Fruit fly (Drosophila melanogaster) whole organism, embryonic: ENCODE data around the gene Efhc1.1.

Experiments
- Blimp-1 ChIP-seq: fragments of 200-800 bp; sonication (Bioruptor generic); optimal IDR thresholded peaks from 3 replicates; lab custom pipeline; 2018; ENCODE audit warnings: missing biosample characterization, missing genetic modification characterization, mild to moderate bottlenecking, moderate library complexity, missing genetic modification reagents
- CG10543 ChIP-seq: fragments of 200-800 bp; sonication (Bioruptor generic); optimal IDR thresholded peaks from 3 replicates; lab custom pipeline; 2017; ENCODE audit warnings: missing biosample characterization, mild to moderate bottlenecking, missing genetic modification characterization, moderate library complexity
- CG10959 ChIP-seq: fragments of 200-800 bp; sonication (Bioruptor generic); IDR thresholded peaks from 2 replicates; pipeline ENCODE4 v1.3.6; 2022; ENCODE audit warnings: missing biosample characterization, missing genetic modification characterization
- CG16779 ChIP-seq: fragments of 200-800 bp; sonication (Bioruptor generic); IDR thresholded peaks from 2 replicates; pipeline ENCODE4 v1.3.6; 2022; ENCODE audit warnings: missing biosample characterization, missing genetic modification characterization
- CG16813 ChIP-seq: fragments of 200-800 bp; sonication (Bioruptor generic); IDR thresholded peaks from 3 replicates; pipeline ENCODE4 v1.3.6; 2022; ENCODE audit warnings: missing biosample characterization, missing genetic modification characterization; ENCODE audit not compliant: partially characterized antibody
- CG16815 ChIP-seq: fragments of 200-800 bp; sonication (Bioruptor generic); optimal IDR thresholded peaks from 3 replicates; lab custom pipeline; 2017; ENCODE audit warnings: missing biosample characterization, mild to moderate bottlenecking, missing genetic modification characterization
- CG18262 ChIP-seq: fragments of 200-800 bp; optimal IDR thresholded peaks from 3 replicates; lab custom pipeline; 2019; ENCODE audit warnings: missing biosample characterization, mild to moderate bottlenecking, missing genetic modification characterization, moderate library complexity
- CG2199 ChIP-seq: fragments of 200-800 bp; sonication (Bioruptor generic); IDR thresholded peaks from 3 replicates; pipeline ENCODE4 v1.3.6; 2022; ENCODE audit warnings: missing biosample characterization, missing genetic modification characterization
- CG5180 ChIP-seq: fragments of 200-800 bp; sonication (Bioruptor generic); optimal IDR thresholded peaks from 3 replicates; lab custom pipeline; 2017; ENCODE audit warnings: missing biosample characterization, missing genetic modification characterization, mild to moderate bottlenecking, moderate library complexity, missing genetic modification reagents
- CG6272 ChIP-seq: fragments of 200-800 bp; sonication (Bioruptor generic); IDR thresholded peaks from 2 replicates; pipeline ENCODE4 v1.3.6; 2022; ENCODE audit warnings: missing biosample characterization, missing genetic modification characterization
- CTCF ChIP-seq: fragments of 200-800 bp; sonication (Bioruptor generic); optimal IDR thresholded peaks from 2 replicates; lab custom pipeline; 2017; ENCODE audit warnings: missing biosample characterization, mild to moderate bottlenecking, missing genetic modification characterization, moderate library complexity
- D19A ChIP-seq: fragments of 200-800 bp; optimal IDR thresholded peaks from 3 replicates; lab custom pipeline; 2019; ENCODE audit warnings: missing biosample characterization, mild to moderate bottlenecking, missing genetic modification characterization, moderate library complexity
- Deaf1 ChIP-seq: fragments of 200-800 bp; optimal IDR thresholded peaks from 3 replicates; lab custom pipeline; 2019; ENCODE audit warnings: missing biosample characterization, mild to moderate bottlenecking, missing genetic modification characterization, moderate library complexity
- Dip3 ChIP-seq: fragments of 200-800 bp; sonication (Bioruptor generic); optimal IDR thresholded peaks from 3 replicates; lab custom pipeline; 2016; ENCODE audit warnings: missing biosample characterization, missing genetic modification characterization
- ERR ChIP-seq: fragments of 200-800 bp; sonication (Bioruptor generic); optimal IDR thresholded peaks from 2 replicates; lab custom pipeline; 2016; ENCODE audit warnings: missing biosample characterization, missing genetic modification characterization
- Elba2 ChIP-seq: fragments of 200-800 bp; sonication (Bioruptor generic); optimal IDR thresholded peaks from 3 replicates; lab custom pipeline; 2016; ENCODE audit warnings: missing biosample characterization, missing genetic modification characterization
- Ets65A ChIP-seq: fragments of 200-800 bp; sonication (Bioruptor generic); peaks from one replicate; lab custom pipeline; 2016; ENCODE audit warnings: missing biosample characterization, missing genetic modification characterization
- Hey ChIP-seq: fragments of 200-800 bp; sonication (Bioruptor generic); optimal IDR thresholded peaks from 3 replicates; lab custom pipeline; 2018; ENCODE audit warnings: missing biosample characterization, mild to moderate bottlenecking, missing genetic modification characterization
- Max ChIP-seq: fragments of 200-800 bp; sonication (Bioruptor generic); optimal IDR thresholded peaks from 2 replicates; lab custom pipeline; 2016; ENCODE audit warnings: missing biosample characterization, mild to moderate bottlenecking, missing genetic modification characterization
- Med ChIP-seq: fragments of 200-800 bp; sonication (Bioruptor generic); peaks from one replicate; lab custom pipeline; 2016; ENCODE audit warnings: missing biosample characterization, missing genetic modification characterization, mild to moderate bottlenecking, inconsistent platforms, moderate library complexity
- Mes4 ChIP-seq: fragments of 200-800 bp; sonication (Bioruptor generic); optimal IDR thresholded peaks from 2 replicates; lab custom pipeline; 2016; ENCODE audit warnings: missing biosample characterization, missing genetic modification characterization
- Oaz ChIP-seq: fragments of 200-800 bp; sonication (Bioruptor generic); IDR thresholded peaks from 2 replicates; pipeline ENCODE4 v1.3.6; 2022; ENCODE audit warnings: missing biosample characterization, missing genetic modification characterization
- Opbp ChIP-seq: fragments of 200-800 bp; sonication (Bioruptor generic); IDR thresholded peaks from 3 replicates; pipeline ENCODE4 v1.3.6; 2022; ENCODE audit warnings: missing biosample characterization, missing genetic modification characterization; ENCODE audit not compliant: partially characterized antibody
- Poxn ChIP-seq: fragments of 200-800 bp; sonication (Bioruptor generic); IDR thresholded peaks from 2 replicates; pipeline ENCODE4 v1.3.6; 2022; ENCODE audit warnings: missing biosample characterization, missing genetic modification characterization
- Ravus ChIP-seq: fragments of 200-800 bp; sonication (Bioruptor generic); IDR thresholded peaks from 2 replicates; pipeline ENCODE4 v1.3.6; 2022; ENCODE audit warnings: missing biosample characterization, missing genetic modification characterization
- Sry-β ChIP-seq: fragments of 200-800 bp; sonication (Bioruptor generic); optimal IDR thresholded peaks from 2 replicates; lab custom pipeline; 2018; ENCODE audit warnings: missing biosample characterization, mild to moderate bottlenecking, missing genetic modification characterization, moderate library complexity
- Stat92E ChIP-seq, 3 experiments: fragments of >200 bp in 2 of 3; fragments of 200-800 bp in 1 of 3; sonication (Bioruptor generic) in 1 of 3; optimal IDR thresholded peaks; 2 replicates each; lab custom pipeline; 2017 to 2019; ENCODE audit warnings: missing biosample characterization in 3 of 3, missing genetic modification characterization in 3 of 3, mild to moderate bottlenecking in 1 of 3, moderate library complexity in 1 of 3
- YL-1 ChIP-seq: fragments of 200-800 bp; sonication (Bioruptor generic); optimal IDR thresholded peaks from 3 replicates; lab custom pipeline; 2017; ENCODE audit warnings: missing biosample characterization, mild to moderate bottlenecking, missing genetic modification characterization
- ac ChIP-seq: fragments of 200-800 bp; sonication (Bioruptor generic); optimal IDR thresholded peaks from 3 replicates; lab custom pipeline; 2017; ENCODE audit warnings: missing biosample characterization, mild to moderate bottlenecking, missing genetic modification characterization
- cg ChIP-seq: fragments of 200-800 bp; sonication (Bioruptor generic); optimal IDR thresholded peaks from 3 replicates; lab custom pipeline; 2019; ENCODE audit warnings: missing biosample characterization, mild to moderate bottlenecking, missing genetic modification characterization, moderate library complexity
- chinmo ChIP-seq: fragments of 200-800 bp; sonication (Bioruptor generic); IDR thresholded peaks from 4 replicates; pipeline ENCODE4 v1.3.6; 2022; ENCODE audit warnings: missing biosample characterization, missing genetic modification characterization; ENCODE audit not compliant: partially characterized antibody
- ci ChIP-seq: fragments of 200-800 bp; sonication (Bioruptor generic); IDR thresholded peaks from 3 replicates; pipeline ENCODE4 v1.3.6; 2022; ENCODE audit warnings: missing biosample characterization, missing genetic modification characterization
- crp ChIP-seq, 2 experiments: fragments of 200-800 bp; sonication (Bioruptor generic); optimal IDR thresholded peaks; 2 replicates in 1 of 2; 3 replicates in 1 of 2; lab custom pipeline; 2017; ENCODE audit warnings: missing biosample characterization in 2 of 2, missing genetic modification characterization in 2 of 2, mild to moderate bottlenecking in 1 of 2, moderate library complexity in 1 of 2
- en ChIP-seq: fragments of 200-800 bp; sonication (Bioruptor generic); optimal IDR thresholded peaks from 2 replicates; lab custom pipeline; 2016; ENCODE audit warnings: missing biosample characterization, missing genetic modification characterization
- insv ChIP-seq, 2 experiments: fragments of 200-800 bp; sonication (Bioruptor generic); optimal IDR thresholded peaks; 3 replicates each; lab custom pipeline; 2016 to 2018; ENCODE audit warnings: missing biosample characterization in 2 of 2, missing genetic modification characterization in 2 of 2
- kah ChIP-seq: fragments of 200-800 bp; sonication (Bioruptor generic); optimal IDR thresholded peaks from 2 replicates; lab custom pipeline; 2018; ENCODE audit warnings: missing biosample characterization, mild to moderate bottlenecking, missing genetic modification characterization
- nerfin-1 ChIP-seq: fragments of 200-800 bp; sonication (Bioruptor generic); optimal IDR thresholded peaks from 3 replicates; lab custom pipeline; 2019; ENCODE audit warnings: missing biosample characterization, mild to moderate bottlenecking, missing genetic modification characterization, moderate library complexity
- otp ChIP-seq: fragments of 200-800 bp; sonication (Bioruptor generic); IDR thresholded peaks from 3 replicates; pipeline ENCODE4, ENCODE4 v1.3.6; 2022; ENCODE audit warnings: missing biosample characterization, missing genetic modification characterization
- p53 ChIP-seq: fragments of 200-800 bp; sonication (Bioruptor generic); optimal IDR thresholded peaks from 2 replicates; lab custom pipeline; 2016; ENCODE audit warnings: missing biosample characterization, missing genetic modification characterization
- pros ChIP-seq: fragments of 200-800 bp; sonication (Bioruptor generic); optimal IDR thresholded peaks from 3 replicates; lab custom pipeline; 2019; ENCODE audit warnings: missing biosample characterization, mild to moderate bottlenecking, missing genetic modification characterization, moderate library complexity
- row ChIP-seq: fragments of 200-800 bp; sonication (Bioruptor generic); IDR thresholded peaks from 3 replicates; pipeline ENCODE4 v1.3.6; 2022; ENCODE audit warnings: missing biosample characterization, missing genetic modification characterization
- sd ChIP-seq: fragments of 200-800 bp; sonication (Bioruptor generic); optimal IDR thresholded peaks from 3 replicates; lab custom pipeline; 2018; ENCODE audit warnings: missing biosample characterization, mild to moderate bottlenecking, missing genetic modification characterization, moderate library complexity
- sens ChIP-seq: fragments of 200-800 bp; sonication (Bioruptor generic); peaks from one replicate; lab custom pipeline; 2016; ENCODE audit warnings: missing biosample characterization, missing genetic modification characterization

Efhc1.1 gene

DNA sequence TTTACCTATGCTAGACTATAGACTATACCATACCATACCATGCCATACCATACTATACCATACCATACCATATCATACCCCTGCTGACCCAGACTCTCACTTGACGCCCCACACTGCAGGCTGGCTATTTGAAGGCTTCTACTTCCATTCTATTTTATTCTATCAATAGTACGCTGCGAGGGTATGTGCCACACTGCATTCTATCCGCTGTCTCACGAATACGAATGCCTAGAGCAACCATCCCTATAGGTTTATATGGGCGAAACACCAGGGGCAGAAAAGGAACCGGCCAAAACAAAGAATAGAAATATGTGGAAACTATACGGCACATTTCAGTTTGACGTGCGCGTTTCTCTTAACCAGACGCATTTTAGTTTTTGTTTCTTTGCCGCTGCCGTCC lies 34.3 kb upstream of the Efhc1.1 start (continued):
- TF ChIP-seq CG10543 (GFP tag; lab: Kevin White, UChicago), result no peak
- TF ChIP-seq pros, result peak; percentile 56
- peak in 1 of 2 experiments; percentile 30 for TF ChIP-seq insv (GFP tag; optimal IDR thresholded peaks at IDR 0.05; lab: Kevin White, UChicago)
- no peak for TF ChIP-seq kah (GFP tag; lab: Kevin White, UChicago)
- no peak for TF ChIP-seq Ravus (GFP tag; lab: Robert Waterston, UW)
- TF ChIP-seq row (GFP tag; lab: Robert Waterston, UW), result no peak
- TF ChIP-seq Poxn (GFP tag; lab: Robert Waterston, UW), result no peak
- no peak for TF ChIP-seq chinmo (GFP tag; lab: Robert Waterston, UW)
- TF ChIP-seq en, result no peak
- peak; percentile 37; the same call in 2 of the 3 replicates for TF ChIP-seq Opbp (GFP tag; lab: Robert Waterston, UW)
- TF ChIP-seq CG16813 (GFP tag; lab: Robert Waterston, UW), result 0 out of 3 replicates have a peak, but pooled peaks have one; percentile 25
- no peak for TF ChIP-seq CG16815 (GFP tag; lab: Kevin White, UChicago)
- no peak for TF ChIP-seq crp (GFP tag; optimal IDR thresholded peaks at IDR 0.05; lab: Kevin White, UChicago)
- no peak for TF ChIP-seq CG10959 (GFP tag; lab: Robert Waterston, UW)

- TF ChIP-seq Elba2 (GFP tag; lab: Kevin White, UChicago) (peak; percentile 78), p53 (no peak), nerfin-1 (peak; percentile 95), pros (peak; percentile 94), Oaz (no peak), cg (GFP tag; lab: Kevin White, UChicago) (peak; percentile 60), sd (tag; lab: Kevin White, UChicago) (peak; percentile 95), insv (GFP tag; optimal IDR thresholded peaks at IDR 0.05; lab: Kevin White, UChicago) (peak; percentile 46 to 94), CG6272 (GFP tag; lab: Robert Waterston, UW) (no peak), YL-1 (no peak), CG2199 (GFP tag; lab: Robert Waterston, UW) (peak; percentile 62; the same call in 2 of the 3 replicates)
These were observed 33.4 kb upstream of the Efhc1.1 start for dm6 chrX:15816905-15817304.

DNA sequence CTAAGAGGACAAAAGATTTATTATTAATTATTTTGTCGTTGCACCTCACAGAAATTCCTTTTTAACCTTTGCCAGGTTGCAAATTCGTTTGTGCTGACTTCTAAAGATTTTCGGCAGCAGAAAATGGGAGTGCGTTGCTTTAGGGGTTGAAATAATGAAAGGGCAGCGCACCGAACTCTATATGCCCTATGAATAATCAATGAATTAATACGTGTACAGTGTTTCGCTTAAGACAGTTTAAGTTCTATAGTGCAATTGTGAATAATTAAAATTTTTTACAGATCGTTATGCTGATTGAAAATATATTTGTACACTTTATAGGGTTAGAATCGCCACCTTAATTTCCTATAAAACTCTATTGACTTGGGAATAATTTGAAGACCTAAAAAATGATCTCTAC lies 32.6 kb upstream of the Efhc1.1 start:
- TF ChIP-seq Dip3 (GFP tag; lab: Kevin White, UChicago), result no peak
- peak; percentile 98 for TF ChIP-seq D19A (tag; lab: Kevin White, UChicago)
- peak; percentile 35; the same call in 1 of the 3 replicates for TF ChIP-seq row (GFP tag; lab: Robert Waterston, UW)
- TF ChIP-seq Deaf1 (tag; lab: Kevin White, UChicago), result no peak
- no peak for TF ChIP-seq Sry-β
- peak; percentile 58 for TF ChIP-seq Med
- TF ChIP-seq sens (GFP tag; lab: Kevin White, UChicago), result peak; percentile 53
- peak; percentile 13 for TF ChIP-seq CG18262 (tag; lab: Kevin White, UChicago)

dm6 chrX:15814485-15814884 lies 31.0 kb upstream of the Efhc1.1 start:
- TF ChIP-seq CTCF (GFP tag; lab: Kevin White, UChicago) (no peak), sd (tag; lab: Kevin White, UChicago) (peak; percentile 21), cg (GFP tag; lab: Kevin White, UChicago) (peak; percentile 58), Blimp-1 (GFP tag; lab: Kevin White, UChicago) (peak; percentile 73)

DNA sequence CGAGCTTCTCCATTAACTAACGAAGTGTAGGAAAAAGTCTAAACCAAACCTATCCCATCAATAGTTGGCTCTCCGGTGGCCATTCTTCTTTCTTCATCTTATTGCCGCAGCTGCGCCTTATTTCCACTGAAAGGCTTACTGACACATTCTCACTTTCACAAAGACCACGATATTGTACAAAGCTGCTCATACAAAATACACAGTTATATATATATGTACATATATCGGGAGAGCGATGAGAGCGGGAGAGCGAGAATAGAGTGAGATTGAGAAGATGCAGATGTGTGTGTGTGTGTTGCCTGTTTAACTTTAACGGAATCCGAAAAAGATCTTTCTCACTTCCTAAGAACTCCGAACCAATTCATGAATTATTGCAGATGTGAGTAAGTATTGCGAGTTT lies 29.7 kb upstream of the Efhc1.1 start:
- TF ChIP-seq Stat92E (GFP tag; optimal IDR thresholded peaks at IDR 0.05; lab: Kevin White, UChicago), result peak in 1 of 3 experiments; percentile 68
- peak; percentile 83; the same call in 2 of the 3 replicates for TF ChIP-seq CG2199 (GFP tag; lab: Robert Waterston, UW)
- TF ChIP-seq Hey (tag; lab: Kevin White, UChicago), result no peak
- TF ChIP-seq Deaf1 (tag; lab: Kevin White, UChicago), result peak; percentile 9
- TF ChIP-seq ERR (GFP tag; lab: Kevin White, UChicago), result no peak
- no peak for TF ChIP-seq Oaz
- TF ChIP-seq CG5180 (GFP tag; lab: Kevin White, UChicago), result peak; percentile 11
- no peak for TF ChIP-seq CG16779 (GFP tag; lab: Robert Waterston, UW)
- TF ChIP-seq Mes4 (GFP tag; lab: Kevin White, UChicago), result no peak
- TF ChIP-seq ci (GFP tag; lab: Robert Waterston, UW), result 0 out of 3 replicates have a peak, but pooled peaks have one; percentile 16
- TF ChIP-seq Ravus (GFP tag; lab: Robert Waterston, UW), result no peak
- TF ChIP-seq ac (GFP tag; lab: Kevin White, UChicago), result no peak
- TF ChIP-seq Med, result peak; percentile 48
- no peak for TF ChIP-seq otp (GFP tag; lab: Robert Waterston, UW)
- no peak for TF ChIP-seq Max (GFP tag; lab: Kevin White, UChicago)
- TF ChIP-seq Ets65A, result peak; percentile 5
